Worm (Caenorhabditis elegans) whole organism, L1 larva: Measurements from ENCODE around the gene K08H10.6.
A peak's percentile ranks its signal among the peaks of the same experiment; 100 is the strongest.

Source experiments
- aha-1 ChIP-seq: fragments of 150-350 bp; optimal IDR thresholded peaks from 2 replicates; lab custom pipeline; 2014; ENCODE audit warnings: missing biosample characterization, missing genetic modification characterization
- dpl-1 ChIP-seq, 3 experiments: fragments of 150-350 bp in 2 of 3; sonication (generic microtip) in 1 of 3; optimal IDR thresholded peaks; 2 replicates each; lab custom pipeline; 2014 to 2017; ENCODE audit warnings: missing biosample characterization in 3 of 3, missing genetic modification characterization in 3 of 3, missing genetic modification reagents in 3 of 3
- efl-1 ChIP-seq, 4 experiments: fragments of 150-350 bp; optimal IDR thresholded peaks in 3 of 4; peaks in 1 of 4; 1 replicate in 1 of 4; 2 replicates in 3 of 4; lab custom pipeline; 2014; ENCODE audit warnings: missing biosample characterization in 2 of 4, missing genetic modification characterization in 2 of 4, missing genetic modification reagents in 2 of 4
- hpl-2 ChIP-seq: fragments of 150-350 bp; optimal IDR thresholded peaks from 2 replicates; lab custom pipeline; 2014; ENCODE audit warnings: missing biosample characterization, missing genetic modification reagents, missing genetic modification characterization
- mab-9 ChIP-seq: fragments of 200-800 bp; sonication (Bioruptor generic); IDR thresholded peaks from 2 replicates; pipeline ENCODE4 v1.3.6; 2022; ENCODE audit warnings: missing genetic modification reagents, missing genetic modification characterization, missing compliant biosample characterization
- mdl-1 ChIP-seq, 2 experiments: fragments of 150-350 bp; optimal IDR thresholded peaks; 2 replicates each; lab custom pipeline; 2014 to 2017; ENCODE audit warnings: missing biosample characterization in 2 of 2, missing genetic modification characterization in 2 of 2, inconsistent platforms in 1 of 2
- nhr-76 ChIP-seq: sonication (generic microtip); optimal IDR thresholded peaks from 2 replicates; lab custom pipeline; 2017; ENCODE audit warnings: missing biosample characterization, missing genetic modification characterization
- snpc-4 ChIP-seq: fragments of 150-350 bp; optimal IDR thresholded peaks from 2 replicates; lab custom pipeline; 2014; ENCODE audit warnings: missing biosample characterization, missing genetic modification characterization

DNA sequence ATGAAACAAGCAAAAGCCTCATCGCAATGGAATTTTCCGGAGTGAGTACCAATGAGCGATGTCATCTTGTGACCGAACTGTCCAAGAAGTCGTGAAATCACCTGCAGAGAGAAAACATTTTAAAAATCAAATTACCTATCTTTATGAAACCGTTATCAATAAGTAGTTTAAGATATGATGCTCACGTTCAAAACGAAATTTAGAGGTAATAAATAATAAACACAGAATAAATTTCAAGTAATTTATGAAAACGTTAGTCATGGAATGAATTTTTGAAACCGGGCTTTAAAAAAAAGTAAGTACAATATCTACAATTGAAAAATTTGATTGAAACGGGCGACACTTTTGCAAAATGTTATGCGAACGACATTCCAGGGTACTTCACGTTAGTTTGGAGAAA lies 8.0 kb downstream of the K08H10.6 start, which contains the start of gene C27H6.8:
- TF ChIP-seq nhr-76 (tag; lab: Kevin White, UChicago) (no peak), efl-1 (optimal IDR thresholded peaks at IDR 0.05; lab: Kevin White, UChicago) (no peak), efl-1 (GFP tag; optimal IDR thresholded peaks at IDR 0.05 in 1 of 2; lab: Kevin White, UChicago) (peak in 1 of 2 experiments; percentile 15), hpl-2 (GFP tag; lab: Kevin White, UChicago) (no peak), aha-1 (no peak), dpl-1 (GFP tag; optimal IDR thresholded peaks at IDR 0.05; lab: Kevin White, UChicago) (no peak), mab-9 (no peak), snpc-4 (tag; lab: Kevin White, UChicago) (no peak), mdl-1 (tag; optimal IDR thresholded peaks at IDR 0.05; lab: Kevin White, UChicago) (no peak)
